Fruit fly (Drosophila melanogaster) Kc167 (cell line): ENCODE results near the gene CG7766.

ENCODE experiments used
- Myc ChIP-seq: fragments of >200 bp; optimal IDR thresholded peaks from 2 replicates; lab custom pipeline; 2017; ENCODE audit warnings: missing external identifiers
- Sin3A ChIP-seq: fragments of >200 bp; optimal IDR thresholded peaks from 2 replicates; lab custom pipeline; 2018; ENCODE audit warnings: missing external identifiers
- h ChIP-seq: fragments of >200 bp; optimal IDR thresholded peaks from 3 replicates; lab custom pipeline; 2018; ENCODE audit warnings: missing external identifiers
- insv ChIP-seq: fragments of >200 bp; optimal IDR thresholded peaks from 3 replicates; lab custom pipeline; 2018; ENCODE audit warnings: missing external identifiers
- psq ChIP-seq: fragments of >200 bp; optimal IDR thresholded peaks from 2 replicates; lab custom pipeline; 2017; ENCODE audit warnings: missing external identifiers
- ttk ChIP-seq: sonication (Bioruptor generic); optimal IDR thresholded peaks from 2 replicates; lab custom pipeline; 2017; ENCODE audit warnings: missing external identifiers

dm6 chrX:9142224-9142802, 38.8 kb upstream of the CG7766 start, which contains the start of gene CG7065:
- no peak for TF ChIP-seq ttk (lab: Kevin White, UChicago)
- TF ChIP-seq psq (lab: Kevin White, UChicago): no peak
- no peak for TF ChIP-seq insv
- TF ChIP-seq h (lab: Kevin White, UChicago): no peak
- TF ChIP-seq Myc (lab: Kevin White, UChicago): no peak
- TF ChIP-seq Sin3A: no peak
